Worm (Caenorhabditis elegans) whole organism, late embryonic: ENCODE measurements around the gene hap-1.

Source experiments
- Y22D7AL.16 ChIP-seq: sonication (generic microtip); optimal IDR thresholded peaks from 2 replicates; lab custom pipeline; 2016; ENCODE audit warnings: missing genetic modification characterization, missing compliant biosample characterization
- ceh-45 ChIP-seq: fragments of 200-800 bp; sonication (Bioruptor generic); IDR thresholded peaks from 2 replicates; pipeline ENCODE4 v1.3.6; 2022; ENCODE audit warnings: missing genetic modification reagents, missing genetic modification characterization, missing compliant biosample characterization
- hlh-6 ChIP-seq: sonication (generic microtip); optimal IDR thresholded peaks from 2 replicates; lab custom pipeline; 2016; ENCODE audit warnings: missing genotype, missing genetic modification characterization, missing compliant biosample characterization
- nfya-1 ChIP-seq: sonication (generic microtip); optimal IDR thresholded peaks from 2 replicates; lab custom pipeline; 2017; ENCODE audit warnings: missing genetic modification characterization, mild to moderate bottlenecking, missing compliant biosample characterization, antibody characterized with exemption, moderate library complexity
- pag-3 ChIP-seq: sonication (generic microtip); optimal IDR thresholded peaks from 2 replicates; lab custom pipeline; 2016; ENCODE audit warnings: missing compliant biosample characterization, missing genetic modification characterization, borderline replicate concordance
- sox-4 ChIP-seq: sonication (generic microtip); optimal IDR thresholded peaks from 2 replicates; lab custom pipeline; 2017; ENCODE audit warnings: mild to moderate bottlenecking, missing genetic modification characterization, inconsistent platforms, missing compliant biosample characterization
- tbx-2 ChIP-seq: sonication (generic microtip); optimal IDR thresholded peaks from 2 replicates; lab custom pipeline; 2016; ENCODE audit warnings: missing genetic modification characterization, missing compliant biosample characterization
- ttx-3 ChIP-seq: sonication (generic microtip); optimal IDR thresholded peaks from 2 replicates; lab custom pipeline; 2016; ENCODE audit warnings: missing genetic modification reagents, missing genetic modification characterization, missing compliant biosample characterization
- zip-5 ChIP-seq: sonication (generic microtip); optimal IDR thresholded peaks from 2 replicates; lab custom pipeline; 2016; ENCODE audit warnings: missing genetic modification characterization, missing compliant biosample characterization

DNA sequence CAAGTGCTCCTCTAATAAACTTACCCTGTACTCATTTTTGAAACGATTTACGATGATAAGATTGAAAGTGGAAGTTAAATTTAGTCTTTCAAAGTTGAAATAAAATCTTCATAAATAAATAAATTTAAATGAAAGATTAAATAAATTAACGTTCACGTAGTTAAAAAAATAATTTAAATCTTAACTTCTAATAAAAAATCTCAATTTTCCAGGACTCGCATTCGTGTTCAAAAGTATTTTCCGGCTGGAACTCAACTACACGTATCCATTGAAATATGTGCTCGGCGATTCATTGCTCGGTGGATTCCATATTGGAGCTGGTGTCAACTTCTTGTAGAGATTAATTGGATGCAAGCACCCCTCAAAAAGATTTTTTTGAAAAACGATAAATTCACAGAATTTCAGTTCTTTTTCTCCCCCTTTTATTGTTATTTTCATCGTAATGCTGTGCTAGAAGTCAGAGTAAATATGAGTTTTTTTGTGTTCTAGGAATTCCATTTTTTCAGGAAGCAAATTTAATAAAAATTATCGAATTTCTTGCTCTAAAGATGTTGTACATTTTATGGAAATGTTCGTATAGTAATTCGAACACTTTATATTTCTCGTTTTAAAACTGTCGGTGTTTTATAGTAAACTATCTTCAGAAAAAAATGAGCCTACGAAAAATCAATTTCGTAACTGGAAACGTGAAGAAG lies at the start of gene hap-1, which contains the start of gene C34E10.9:
- no peak for TF ChIP-seq sox-4 (tag; lab: Kevin White, UChicago)
- TF ChIP-seq pag-3, result no peak
- no peak for TF ChIP-seq zip-5 (tag; lab: Kevin White, UChicago)
- no peak for TF ChIP-seq nfya-1 (tag; lab: Kevin White, UChicago)
- TF ChIP-seq Y22D7AL.16, result no peak
- no peak for TF ChIP-seq ceh-45
- TF ChIP-seq ttx-3 (tag; lab: Kevin White, UChicago), result no peak
- no peak for TF ChIP-seq tbx-2 (tag; lab: Kevin White, UChicago)
- TF ChIP-seq hlh-6, result no peak
